Fruit fly (Drosophila melanogaster): ENCODE results near the gene CG33309.

Gene CG33309

dm6 chr2L:14842058-14842457 lies 31.5 kb downstream of the CG33309 start, which contains the start of gene CG42682:
Gene CG42682, plus strand, starts transcription at chr2L:14842358.
- no peak for TF ChIP-seq CG4424 (GFP tag; optimal IDR thresholded peaks at IDR 0.05)
- TF ChIP-seq CG32767 (GFP tag; IDR thresholded peaks at IDR 0.05): no peak
- TF ChIP-seq Elba2 (GFP tag; optimal IDR thresholded peaks at IDR 0.05): no peak
- TF ChIP-seq bigmax (GFP tag; optimal IDR thresholded peaks at IDR 0.05): no peak
- TF ChIP-seq Bteb2 (GFP tag; optimal IDR thresholded peaks at IDR 0.05): no peak
- no peak for TF ChIP-seq Dref (GFP tag; IDR thresholded peaks at IDR 0.05)
- TF ChIP-seq az2 (GFP tag; optimal IDR thresholded peaks at IDR 0.05): no peak

- TF ChIP-seq HLH4C (GFP tag; IDR thresholded peaks at IDR 0.05; ENCODE audit: partially characterized antibody) (0 out of 3 replicates have a peak, but pooled peaks have one; percentile 20), YL-1 (GFP tag; optimal IDR thresholded peaks at IDR 0.05) (no peak), CG42726 (GFP tag; IDR thresholded peaks at IDR 0.05; ENCODE audit: partially characterized antibody) (peak; percentile 11; the same call in 1 of the 2 replicates), onecut (GFP tag; IDR thresholded peaks at IDR 0.05) (no peak), stwl (tag; optimal IDR thresholded peaks at IDR 0.05) (peak; percentile 32), salm (tag; optimal IDR thresholded peaks at IDR 0.05) (no peak), luna (GFP tag; optimal IDR thresholded peaks at IDR 0.05) (no peak), Jarid2 (GFP tag; optimal IDR thresholded peaks at IDR 0.05) (peak; percentile 39), cad (GFP tag; optimal IDR thresholded peaks at IDR 0.05) (peak; percentile 29), CG6654 (GFP tag; optimal IDR thresholded peaks at IDR 0.05) (peak; percentile 98), CG2712 (tag; optimal IDR thresholded peaks at IDR 0.05) (no peak), knrl (GFP tag; IDR thresholded peaks at IDR 0.05; ENCODE audit: partially characterized antibody) (0 out of 3 replicates have a peak, but pooled peaks have one; percentile 26), CG12769 (tag; optimal IDR thresholded peaks at IDR 0.05) (peak; percentile 78)
Measured at dm6 chr2L:14851678-14852077, 41.1 kb downstream of the CG33309 start, which contains the start of gene CG15279. Gene CG15279, minus strand, starts transcription at chr2L:14851749.

All from whole organism, embryonic.